Fruit fly (Drosophila melanogaster): Measurements from ENCODE around the gene CG42740.

CG42740 gene

dm6 chr3R:30450224-30450623, 27.5 kb upstream of the CG42740 start (continued):
- peak; percentile 82 for TF ChIP-seq maf-S (GFP tag; optimal IDR thresholded peaks at IDR 0.05)
- no peak for TF ChIP-seq zen2 (GFP tag; IDR thresholded peaks at IDR 0.05; ENCODE audit: partially characterized antibody)
- TF ChIP-seq CG8281 (tag; optimal IDR thresholded peaks at IDR 0.05): peak; percentile 22
- TF ChIP-seq nerfin-2 (GFP tag; IDR thresholded peaks at IDR 0.05; ENCODE audit: partially characterized antibody): no peak
- no peak for TF ChIP-seq inv (GFP tag; IDR thresholded peaks at IDR 0.05; ENCODE audit: partially characterized antibody)
- TF ChIP-seq CG14710 (tag; optimal IDR thresholded peaks at IDR 0.05): no peak
- TF ChIP-seq YL-1 (GFP tag; optimal IDR thresholded peaks at IDR 0.05): peak; percentile 80
- no peak for TF ChIP-seq Hr78 (GFP tag; optimal IDR thresholded peaks at IDR 0.05)
- TF ChIP-seq CG15601 (tag; optimal IDR thresholded peaks at IDR 0.05): no peak
- peak; percentile 67 for TF ChIP-seq Deaf1 (tag; optimal IDR thresholded peaks at IDR 0.05)
- peak; percentile 45 for TF ChIP-seq CG15696 (tag; optimal IDR thresholded peaks at IDR 0.05)
- TF ChIP-seq E2f1 (GFP tag; IDR thresholded peaks at IDR 0.05): peak; percentile 71
- TF ChIP-seq bbx (GFP tag; IDR thresholded peaks at IDR 0.05; ENCODE audit: partially characterized antibody): no peak
- peak; percentile 62; the same call in 1 of the 2 replicates for TF ChIP-seq peb (GFP tag; IDR thresholded peaks at IDR 0.05)
- peak; percentile 70 for TF ChIP-seq CG10431 (GFP tag; optimal IDR thresholded peaks at IDR 0.05)
- TF ChIP-seq Elba2 (GFP tag; optimal IDR thresholded peaks at IDR 0.05): no peak
- TF ChIP-seq shn (GFP tag; optimal IDR thresholded peaks at IDR 0.05): peak; percentile 39
- TF ChIP-seq GATAe (GFP tag; conservative IDR thresholded peaks at IDR 0.05): no peak
- peak; percentile 69 for TF ChIP-seq CG4360 (GFP tag; IDR thresholded peaks at IDR 0.05)
- peak; percentile 85 for TF ChIP-seq PHDP (tag; optimal IDR thresholded peaks at IDR 0.05)
- peak; percentile 85; the same call in 1 of the 2 replicates for TF ChIP-seq CG11085 (GFP tag; IDR thresholded peaks at IDR 0.05)
- no peak for TF ChIP-seq run (tag; optimal IDR thresholded peaks at IDR 0.05)
- peak; percentile 5 for TF ChIP-seq CG4282 (GFP tag; optimal IDR thresholded peaks at IDR 0.05)
- peak; percentile 90 for TF ChIP-seq seq (GFP tag; IDR thresholded peaks at IDR 0.05)
- TF ChIP-seq Doc3 (GFP tag; IDR thresholded peaks at IDR 0.05; ENCODE audit: partially characterized antibody): no peak
- peak; percentile 62 for TF ChIP-seq schlank (tag; optimal IDR thresholded peaks at IDR 0.05)
- TF ChIP-seq Dbx (GFP tag; IDR thresholded peaks at IDR 0.05): peak; percentile 94
- TF ChIP-seq Mrtf (GFP tag; IDR thresholded peaks at IDR 0.05): peak; percentile 62; the same call in 2 of the 3 replicates
- no peak for TF ChIP-seq crp (GFP tag; optimal IDR thresholded peaks at IDR 0.05)
- TF ChIP-seq Awh (GFP tag; IDR thresholded peaks at IDR 0.05): peak; percentile 96
- no peak for TF ChIP-seq CG12299 (tag; optimal IDR thresholded peaks at IDR 0.05)
- peak; percentile 61 for TF ChIP-seq CG31365 (tag; optimal IDR thresholded peaks at IDR 0.05)
- no peak for TF ChIP-seq hb (GFP tag; IDR thresholded peaks at IDR 0.05; ENCODE audit: partially characterized antibody)
- peak; percentile 72 for TF ChIP-seq Spps (tag; optimal IDR thresholded peaks at IDR 0.05)
- TF ChIP-seq dati (GFP tag; IDR thresholded peaks at IDR 0.05): 0 out of 2 replicates have a peak, but pooled peaks have one; percentile 7
- no peak for TF ChIP-seq phol (tag; optimal IDR thresholded peaks at IDR 0.05)
- TF ChIP-seq CG14860 (GFP tag; IDR thresholded peaks at IDR 0.05; ENCODE audit: partially characterized antibody): no peak
- TF ChIP-seq bigmax (GFP tag; optimal IDR thresholded peaks at IDR 0.05): peak; percentile 48
- peak; percentile 72 for TF ChIP-seq CG14965 (GFP tag; optimal IDR thresholded peaks at IDR 0.05; ENCODE audit: borderline replicate concordance)
- peak; percentile 54 to 74 for TF ChIP-seq chif (GFP tag; optimal IDR thresholded peaks at IDR 0.05)
- TF ChIP-seq NC2β (GFP tag; optimal IDR thresholded peaks at IDR 0.05): peak; percentile 84
- peak; percentile 58 for TF ChIP-seq sqz (GFP tag; optimal IDR thresholded peaks at IDR 0.05)
- peak; percentile 7; the same call in 1 of the 2 replicates for TF ChIP-seq Drgx (GFP tag; IDR thresholded peaks at IDR 0.05)
- no peak for TF ChIP-seq CG7963 (GFP tag; IDR thresholded peaks at IDR 0.05; ENCODE audit: partially characterized antibody)
- peak; percentile 66 for TF ChIP-seq E2f2 (GFP tag; IDR thresholded peaks at IDR 0.05)
- no peak for TF ChIP-seq Usf (GFP tag; optimal IDR thresholded peaks at IDR 0.05)
- TF ChIP-seq trem (tag; optimal IDR thresholded peaks at IDR 0.05): no peak
- peak; percentile 72 for TF ChIP-seq ash1 (GFP tag; optimal IDR thresholded peaks at IDR 0.05)
- peak; percentile 81 for TF ChIP-seq CG18764 (GFP tag; optimal IDR thresholded peaks at IDR 0.05)
- TF ChIP-seq ap (GFP tag; IDR thresholded peaks at IDR 0.05): no peak

All from whole organism, embryonic.